Worm (Caenorhabditis elegans) whole organism, L1 larva: ENCODE results near the gene nex-4.

Experiments used
- aha-1 ChIP-seq: fragments of 150-350 bp; optimal IDR thresholded peaks from 2 replicates; lab custom pipeline; 2014; ENCODE audit warnings: missing biosample characterization, missing genetic modification characterization
- aly-2 ChIP-seq: fragments of 150-350 bp; optimal IDR thresholded peaks from 2 replicates; lab custom pipeline; 2014; ENCODE audit warnings: missing biosample characterization, missing genetic modification characterization
- ama-1 ChIP-seq: fragments of 150-350 bp; optimal IDR thresholded peaks from 2 replicates; lab custom pipeline; 2014
- egl-13 ChIP-seq: sonication (generic microtip); optimal IDR thresholded peaks from 2 replicates; lab custom pipeline; 2016; ENCODE audit warnings: missing genotype, missing genetic modification reagents, missing genetic modification characterization, missing compliant biosample characterization
- fos-1 ChIP-seq: fragments of 150-350 bp; optimal IDR thresholded peaks from 2 replicates; lab custom pipeline; 2014; ENCODE audit warnings: missing biosample characterization, missing genetic modification characterization
- pqm-1 ChIP-seq: sonication (generic microtip); optimal IDR thresholded peaks from 3 replicates; lab custom pipeline; 2017; ENCODE audit warnings: missing biosample characterization, missing genetic modification characterization
- unc-86 ChIP-seq: sonication (generic microtip); optimal IDR thresholded peaks from 2 replicates; lab custom pipeline; 2016; ENCODE audit warnings: missing genetic modification characterization, missing compliant biosample characterization

- no peak for TF ChIP-seq pqm-1 (tag; lab: Kevin White, UChicago)
- TF ChIP-seq fos-1: no peak
- TF ChIP-seq unc-86: no peak
- no peak for TF ChIP-seq ama-1
- peak; percentile 55 for TF ChIP-seq egl-13
- TF ChIP-seq aly-2 (tag; lab: Kevin White, UChicago): no peak
- TF ChIP-seq aha-1 (tag; lab: Kevin White, UChicago): no peak
These were observed 792 bp upstream of the nex-4 start for ce11 chrV:4850446-4850845.
